Worm (Caenorhabditis elegans) whole organism, early embryonic: Measurements from ENCODE around the gene B0334.10.
"Not testable (repeated sequence)": the region's sequence is repeated elsewhere in the genome, so short reads cannot be mapped to it uniquely, and the experiment has no call there.

Experiments used
- B0310.2 ChIP-seq: sonication (generic microtip); optimal IDR thresholded peaks from 2 replicates; lab custom pipeline; 2016; ENCODE audit warnings: mild to moderate bottlenecking, missing genetic modification characterization, missing compliant biosample characterization
- aly-1 ChIP-seq: sonication (generic microtip); optimal IDR thresholded peaks from 2 replicates; lab custom pipeline; 2016; ENCODE audit warnings: missing genetic modification characterization, missing compliant biosample characterization
- ama-1 ChIP-seq: fragments of 150-350 bp; optimal IDR thresholded peaks from 2 replicates; lab custom pipeline; 2014
- ceh-13 ChIP-seq: fragments of 200-800 bp; sonication (Bioruptor generic); optimal IDR thresholded peaks from 2 replicates; lab custom pipeline; 2018; ENCODE audit warnings: mild to moderate bottlenecking, missing genetic modification characterization, missing compliant biosample characterization
- flt-1 ChIP-seq: fragments of 200-800 bp; sonication (Bioruptor generic); IDR thresholded peaks from 2 replicates; pipeline ENCODE4 v1.3.6; 2022; ENCODE audit warnings: missing genetic modification characterization, missing compliant biosample characterization
- hmbx-1 ChIP-seq: sonication (generic microtip); optimal IDR thresholded peaks from 2 replicates; lab custom pipeline; 2016; ENCODE audit warnings: mild to moderate bottlenecking, missing genetic modification characterization, missing compliant biosample characterization
- hmg-4 ChIP-seq: fragments of 200-800 bp; sonication (Bioruptor generic); optimal IDR thresholded peaks from 2 replicates; lab custom pipeline; 2018; ENCODE audit warnings: mild to moderate bottlenecking, missing genetic modification characterization, missing compliant biosample characterization
- hnd-1 ChIP-seq: sonication (generic microtip); optimal IDR thresholded peaks from 2 replicates; lab custom pipeline; 2016; ENCODE audit warnings: missing genetic modification characterization, missing compliant biosample characterization
- pes-1 ChIP-seq: fragments of 200-800 bp; sonication (Bioruptor generic); IDR thresholded peaks from 2 replicates; pipeline ENCODE4 v1.3.6; 2022; ENCODE audit warnings: missing genetic modification reagents, missing genetic modification characterization, missing compliant biosample characterization
- scrt-1 ChIP-seq: fragments of 200-800 bp; sonication (Bioruptor generic); IDR thresholded peaks from 2 replicates; pipeline ENCODE4 v1.3.6; 2022; ENCODE audit warnings: missing genetic modification characterization, missing compliant biosample characterization
- sea-1 ChIP-seq: fragments of 200-800 bp; sonication (Bioruptor generic); conservative IDR thresholded peaks from 2 replicates; pipeline ENCODE4 v1.3.6; 2022; ENCODE audit warnings: missing genetic modification characterization, missing compliant biosample characterization
- tbx-11 ChIP-seq: fragments of 200-800 bp; sonication (Bioruptor generic); IDR thresholded peaks from 2 replicates; pipeline ENCODE4 v1.3.6; 2022; ENCODE audit warnings: missing genetic modification characterization, missing compliant biosample characterization
- tra-4 ChIP-seq: sonication (generic microtip); optimal IDR thresholded peaks from 2 replicates; lab custom pipeline; 2017; ENCODE audit warnings: missing genetic modification characterization, missing compliant biosample characterization

DNA sequence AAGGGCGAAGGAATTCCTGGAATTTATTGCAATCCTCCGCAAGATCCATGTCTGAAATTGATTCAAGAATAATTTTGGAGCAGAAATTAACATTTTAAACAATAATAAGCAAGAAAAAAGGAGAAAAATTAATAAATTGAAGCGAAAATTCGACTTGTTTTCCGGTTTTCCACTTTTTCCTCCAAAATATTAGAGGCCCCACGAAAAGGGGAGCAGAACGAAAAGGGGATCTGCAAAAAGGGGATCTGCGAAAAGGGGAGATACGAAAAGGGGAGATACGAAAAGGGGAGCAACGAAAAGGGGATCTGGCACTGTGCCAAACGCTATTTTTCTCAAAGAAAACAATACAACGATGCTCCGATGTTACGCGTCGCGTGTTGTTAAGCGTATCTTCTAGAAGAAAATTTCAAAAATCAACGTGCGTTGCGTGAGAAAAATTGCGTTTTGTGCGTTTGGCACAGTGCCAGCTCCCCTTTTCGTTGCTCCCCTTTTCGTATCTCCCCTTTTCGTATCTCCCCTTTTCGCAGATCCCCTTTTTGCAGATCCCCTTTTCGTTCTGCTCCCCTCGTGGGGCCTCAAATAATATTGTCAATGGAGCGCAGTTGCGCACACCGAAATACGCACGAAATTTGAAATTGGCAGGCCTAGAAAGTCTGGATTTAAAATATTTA is 16.3 kb downstream of the B0334.10 start, which contains the start of gene Y62F5A.12:
- not testable (repeated sequence) for TF ChIP-seq ama-1; B0310.2; tra-4 (tag; lab: Kevin White, UChicago); hmbx-1; aly-1 (tag; lab: Kevin White, UChicago)
- TF ChIP-seq flt-1, result peak; percentile 82
- TF ChIP-seq scrt-1 (GFP tag; lab: Robert Waterston, UW), result peak; percentile 71; the same call in 1 of the 2 replicates
- peak; percentile 63 for TF ChIP-seq tbx-11 (GFP tag; lab: Robert Waterston, UW)
- peak; percentile 13 for TF ChIP-seq hmg-4 (GFP tag; lab: Kevin White, UChicago)
- peak; percentile 36 for TF ChIP-seq hnd-1 (tag; lab: Kevin White, UChicago)
- TF ChIP-seq sea-1 (GFP tag; lab: Robert Waterston, UW), result peak; percentile 79
- peak; percentile 14 for TF ChIP-seq ceh-13 (GFP tag; lab: Kevin White, UChicago)
- peak; percentile 86 for TF ChIP-seq pes-1
